Fruit fly (Drosophila melanogaster) whole organism, pupa: ENCODE measurements around the gene dao.

Experiments
- CG10348 ChIP-seq: fragments of 200-800 bp; sonication (Bioruptor generic); IDR thresholded peaks from 2 replicates; pipeline ENCODE4 v1.3.6; 2022; ENCODE audit warnings: missing biosample characterization, missing genetic modification characterization
- CG14655 ChIP-seq: fragments of 200-800 bp; sonication (Bioruptor generic); optimal IDR thresholded peaks from 3 replicates; lab custom pipeline; 2017; ENCODE audit warnings: mild to moderate bottlenecking, missing biosample characterization, missing genetic modification reagents, missing genetic modification characterization
- CG4496 ChIP-seq: fragments of 200-800 bp; sonication (Bioruptor generic); IDR thresholded peaks from 3 replicates; pipeline ENCODE4 v1.3.6; 2022; ENCODE audit warnings: missing biosample characterization, missing genetic modification characterization
- CG8301 ChIP-seq: fragments of 200-800 bp; sonication (Bioruptor generic); optimal IDR thresholded peaks from 2 replicates; lab custom pipeline; 2018; ENCODE audit warnings: missing biosample characterization, mild to moderate bottlenecking, missing genetic modification characterization
- EcR ChIP-seq: fragments of 200-800 bp; sonication (Bioruptor generic); optimal IDR thresholded peaks from 3 replicates; lab custom pipeline; 2019; ENCODE audit warnings: missing biosample characterization, missing genetic modification characterization, mild to moderate bottlenecking, moderate library complexity, missing genetic modification reagents
- Ets98B ChIP-seq: fragments of 200-800 bp; sonication (Bioruptor generic); IDR thresholded peaks from 2 replicates; pipeline ENCODE4 v1.3.6; 2022; ENCODE audit warnings: missing biosample characterization, missing genetic modification characterization
- Pif1A ChIP-seq: fragments of 200-800 bp; sonication (Bioruptor generic); optimal IDR thresholded peaks from 3 replicates; lab custom pipeline; 2016; ENCODE audit warnings: missing biosample characterization, missing genetic modification characterization
- Pif1B ChIP-seq: fragments of 200-800 bp; sonication (Bioruptor generic); optimal IDR thresholded peaks from 3 replicates; lab custom pipeline; 2016; ENCODE audit warnings: missing biosample characterization, missing genetic modification characterization

- TF ChIP-seq CG14655 (GFP tag; lab: Kevin White, UChicago) (no peak), CG10348 (GFP tag; lab: Robert Waterston, UW) (no peak), EcR (GFP tag; lab: Kevin White, UChicago) (no peak), CG4496 (GFP tag; lab: Robert Waterston, UW) (no peak), Pif1A (GFP tag; lab: Kevin White, UChicago) (no peak), Ets98B (no peak), Pif1B (GFP tag; lab: Kevin White, UChicago) (no peak), CG8301 (tag; lab: Kevin White, UChicago) (no peak)
Observed at dm6 chr2L:15274292-15274691, 25.6 kb downstream of the dao start.
